Worm (Caenorhabditis elegans): ENCODE measurements around the gene frpr-9.

ce11 chrV:11039379-11039954 lies 47.6 kb downstream of the frpr-9 start, which contains the start of gene pak-2:
- TF ChIP-seq lin-11 (tag; optimal IDR thresholded peaks at IDR 0.05) (no peak), madf-2 (tag; optimal IDR thresholded peaks at IDR 0.05) (peak; percentile 45), pha-4 (tag; optimal IDR thresholded peaks at IDR 0.05) (no peak), ets-4 (tag; optimal IDR thresholded peaks at IDR 0.05) (peak; percentile 97), F13H6.1 (tag; optimal IDR thresholded peaks at IDR 0.05) (peak; percentile 91), elt-2 (tag; optimal IDR thresholded peaks at IDR 0.05) (peak; percentile 90), nhr-11 (tag; optimal IDR thresholded peaks at IDR 0.05) (no peak), fkh-10 (GFP tag; optimal IDR thresholded peaks at IDR 0.05) (no peak), ceh-18 (tag; optimal IDR thresholded peaks at IDR 0.05) (peak; percentile 83), ama-1 (optimal IDR thresholded peaks at IDR 0.05) (no peak), unc-55 (GFP tag; optimal IDR thresholded peaks at IDR 0.05) (no peak), ztf-16 (tag; optimal IDR thresholded peaks at IDR 0.05) (peak; percentile 70), hlh-15 (tag; optimal IDR thresholded peaks at IDR 0.05) (peak; percentile 66)
